Fruit fly (Drosophila melanogaster): ENCODE measurements around the gene CG10621.

CG10621 gene

DNA sequence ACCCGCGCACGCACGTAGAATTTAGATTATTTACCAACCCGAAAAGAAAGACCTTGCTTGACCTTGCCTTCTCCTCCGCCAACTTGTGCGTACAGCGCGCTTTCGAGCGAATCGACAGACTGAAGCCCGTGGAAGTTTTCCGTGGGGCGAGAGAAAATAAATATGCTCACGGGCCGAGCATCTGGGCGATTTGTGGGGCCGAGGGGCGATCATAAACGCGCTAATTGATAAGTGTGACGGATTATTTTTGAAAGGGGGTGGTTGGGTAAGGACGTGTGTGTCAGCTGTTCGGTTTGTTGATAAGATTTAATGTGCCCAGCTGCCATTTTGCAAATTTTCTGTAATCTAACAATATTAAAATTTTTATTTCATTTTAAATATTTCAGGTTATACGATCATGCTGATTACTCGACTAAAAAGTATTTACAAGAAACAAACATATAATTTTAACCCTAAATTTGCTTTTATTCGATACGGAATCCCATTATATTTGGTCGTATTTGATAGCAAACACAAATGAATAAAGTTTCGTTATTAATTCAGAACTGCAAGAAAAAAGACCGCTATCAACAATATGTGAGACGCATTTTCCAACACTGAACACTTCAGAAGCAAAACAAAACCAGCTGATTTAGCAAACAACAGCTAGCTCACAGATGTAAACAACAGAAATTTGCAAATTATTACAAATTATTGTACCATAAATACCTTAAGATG, 20.0 kb upstream of the CG10621 start, which contains the start of the genes L2HGDH and CG10431 (continued):
- no peak for TF ChIP-seq pdm3 (GFP tag; optimal IDR thresholded peaks at IDR 0.05)
- peak; percentile 70 for TF ChIP-seq Met (GFP tag; optimal IDR thresholded peaks at IDR 0.05)
- peak; percentile 69 for TF ChIP-seq CG3032 (tag; optimal IDR thresholded peaks at IDR 0.05)
- TF ChIP-seq topi (GFP tag; optimal IDR thresholded peaks at IDR 0.05): peak; percentile 65
- peak; percentile 46 for TF ChIP-seq CG10669 (GFP tag; optimal IDR thresholded peaks at IDR 0.05)
- no peak for TF ChIP-seq salr (GFP tag; optimal IDR thresholded peaks at IDR 0.05)
- no peak for TF ChIP-seq Eip75B (GFP tag; optimal IDR thresholded peaks at IDR 0.05)
- TF ChIP-seq CG4318 (GFP tag; optimal IDR thresholded peaks at IDR 0.05): no peak
- TF ChIP-seq Sox15 (GFP tag; optimal IDR thresholded peaks at IDR 0.05): peak; percentile 29
- peak; percentile 72 for TF ChIP-seq achi (GFP tag; optimal IDR thresholded peaks at IDR 0.05)
- TF ChIP-seq OdsH (GFP tag; optimal IDR thresholded peaks at IDR 0.05): no peak

DNA sequence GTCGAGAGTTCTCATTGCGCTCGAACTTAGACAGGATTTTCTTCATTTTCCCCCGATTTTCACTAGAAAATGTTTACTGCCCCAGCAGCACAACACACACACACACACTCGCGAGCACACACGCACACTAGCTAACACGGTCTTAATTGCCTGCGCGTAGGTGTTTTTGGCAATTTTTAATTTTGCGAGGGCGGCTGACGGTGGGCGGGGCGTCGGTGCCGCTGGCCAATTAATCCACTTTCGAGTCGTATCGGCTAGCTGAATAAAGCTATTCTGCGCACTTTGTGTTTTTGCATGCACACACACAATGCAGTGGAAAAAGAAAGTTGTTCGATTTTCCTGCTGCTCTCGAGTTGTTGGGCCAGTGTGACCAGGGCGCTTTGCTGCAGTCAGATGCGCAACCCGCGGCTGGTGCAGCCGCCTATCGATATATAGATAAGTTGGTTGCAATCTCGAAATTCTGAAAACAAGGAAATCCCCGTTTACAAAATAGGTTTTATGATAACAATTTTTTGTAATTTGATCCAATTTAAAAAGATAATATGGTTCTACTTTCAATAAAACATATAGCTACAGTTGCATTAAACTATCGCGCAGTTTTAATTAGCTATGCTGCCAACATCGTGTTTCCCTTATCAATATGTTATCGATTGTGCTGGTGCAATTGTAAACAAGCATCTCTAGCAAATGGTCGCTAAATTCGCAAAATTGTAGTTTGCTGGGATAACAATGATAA, 14.3 kb upstream of the CG10621 start, which contains the start of the genes Nak and Tango6:
TSS of gene Nak (minus strand) at position 375 of the 736 bp plus-strand sequence.
TSS of gene Tango6 (plus strand) at position 659 of the 736 bp plus-strand sequence.
- TF ChIP-seq Ets21C (GFP tag; optimal IDR thresholded peaks at IDR 0.05) (peak; percentile 46), Hr39 (GFP tag; optimal IDR thresholded peaks at IDR 0.05) (peak; percentile 46), Met (GFP tag; optimal IDR thresholded peaks at IDR 0.05) (peak; percentile 44), fkh (GFP tag; optimal IDR thresholded peaks at IDR 0.05) (peak; percentile 86), Eip75B (GFP tag; optimal IDR thresholded peaks at IDR 0.05) (peak; percentile 36), CG3032 (tag; optimal IDR thresholded peaks at IDR 0.05) (peak; percentile 47), esn (GFP tag; optimal IDR thresholded peaks at IDR 0.05) (peak; percentile 55), Lpt (GFP tag; optimal IDR thresholded peaks at IDR 0.05) (no peak), cyc (GFP tag; optimal IDR thresholded peaks at IDR 0.05) (peak; percentile 7), achi (GFP tag; optimal IDR thresholded peaks at IDR 0.05) (peak; percentile 55), vri (GFP tag; optimal IDR thresholded peaks at IDR 0.05) (peak; percentile 40), Sox14 (GFP tag; optimal IDR thresholded peaks at IDR 0.05) (peak; percentile 72), CG6276 (GFP tag; optimal IDR thresholded peaks at IDR 0.05) (no peak), Blimp-1 (GFP tag; optimal IDR thresholded peaks at IDR 0.05) (peak; percentile 11), acj6 (GFP tag; optimal IDR thresholded peaks at IDR 0.05) (no peak), svp (GFP tag) (peak; percentile 65), Smox (GFP tag; optimal IDR thresholded peaks at IDR 0.05) (peak; percentile 28), CG31627 (GFP tag; optimal IDR thresholded peaks at IDR 0.05) (peak; percentile 58), CG4318 (GFP tag; optimal IDR thresholded peaks at IDR 0.05) (no peak), CG6854 (GFP tag; optimal IDR thresholded peaks at IDR 0.05) (peak; percentile 38), CG1621 (tag; optimal IDR thresholded peaks at IDR 0.05) (no peak), topi (GFP tag; optimal IDR thresholded peaks at IDR 0.05) (peak; percentile 47), CG15336 (GFP tag; IDR thresholded peaks at IDR 0.05) (peak; percentile 25; the same call in 1 of the 2 replicates), CG3919 (GFP tag; optimal IDR thresholded peaks at IDR 0.05) (peak; percentile 24), lz (GFP tag; optimal IDR thresholded peaks at IDR 0.05) (peak; percentile 27), CG16779 (tag; optimal IDR thresholded peaks at IDR 0.05) (no peak), CG6792 (GFP tag; optimal IDR thresholded peaks at IDR 0.05) (peak; percentile 8), Hr4 (GFP tag; optimal IDR thresholded peaks at IDR 0.05) (peak; percentile 31), dac (GFP tag; optimal IDR thresholded peaks at IDR 0.05) (no peak), Eip78C (GFP tag) (peak; percentile 71), pdm3 (GFP tag; optimal IDR thresholded peaks at IDR 0.05) (peak; percentile 38), Ets96B (tag; optimal IDR thresholded peaks at IDR 0.05) (peak; percentile 8), CG8319 (GFP tag; optimal IDR thresholded peaks at IDR 0.05) (no peak)
